Worm (Caenorhabditis elegans) whole organism, L2 larva: ENCODE results near the gene BE0003N10.6.
"Not testable (repeated sequence)": the region's sequence is repeated elsewhere in the genome, so short reads cannot be mapped to it uniquely, and the experiment has no call there.

ENCODE experiments used
- R02D3.7 ChIP-seq: fragments of 150-350 bp; optimal IDR thresholded peaks from 2 replicates; lab custom pipeline; 2014; ENCODE audit warnings: missing biosample characterization, missing genetic modification characterization
- ama-1 ChIP-seq: fragments of 150-350 bp; optimal IDR thresholded peaks from 2 replicates; lab custom pipeline; 2018; ENCODE audit warnings: inconsistent platforms
- mdl-1 ChIP-seq, 2 experiments: fragments of 150-350 bp in 1 of 2; sonication (generic microtip) in 1 of 2; optimal IDR thresholded peaks; 2 replicates each; lab custom pipeline; 2017; ENCODE audit warnings: missing biosample characterization in 2 of 2, missing genetic modification characterization in 2 of 2
- skn-1 ChIP-seq: sonication (generic microtip); optimal IDR thresholded peaks from 2 replicates; lab custom pipeline; 2017; ENCODE audit warnings: missing biosample characterization, missing genetic modification characterization
- ztf-11 ChIP-seq: sonication (generic microtip); optimal IDR thresholded peaks from 2 replicates; lab custom pipeline; 2017; ENCODE audit warnings: missing biosample characterization, missing genetic modification characterization

DNA sequence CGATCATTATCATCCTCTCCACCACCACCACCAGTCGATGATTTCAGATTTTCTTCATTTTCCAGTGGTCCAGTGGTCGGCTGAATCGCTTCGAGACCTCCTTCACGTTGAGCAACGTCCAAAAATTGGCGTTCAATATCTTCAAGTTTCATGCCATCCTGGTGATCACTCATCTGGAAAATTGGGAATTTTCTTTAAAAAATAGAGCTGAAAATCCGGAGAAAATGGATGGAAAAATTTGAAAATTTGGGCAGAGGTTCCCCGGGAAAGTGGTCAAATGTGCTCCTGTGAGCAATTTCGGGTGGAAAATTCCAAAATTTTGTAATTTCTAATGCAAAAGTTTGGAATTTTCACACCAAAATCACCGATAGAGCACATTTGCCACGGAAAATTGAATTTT is 16.5 kb upstream of the BE0003N10.6 start, which contains the start of gene uaf-1:
- not testable (repeated sequence) for TF ChIP-seq ztf-11 (tag; lab: Kevin White, UChicago); ama-1 (lab: Kevin White, UChicago); mdl-1 (tag; optimal IDR thresholded peaks at IDR 0.05; lab: Kevin White, UChicago); R02D3.7 (tag; lab: Kevin White, UChicago); skn-1 (tag; lab: Kevin White, UChicago)
